Worm (Caenorhabditis elegans): ENCODE results near the gene B0035.13.

ce11 chrIV:11304970-11305369, 1.6 kb downstream of the B0035.13 start:
- TF ChIP-seq T22C8.4 (GFP tag; IDR thresholded peaks at IDR 0.05): no peak
- TF ChIP-seq med-1 (GFP tag; optimal IDR thresholded peaks at IDR 0.05; ENCODE audit: insufficient read depth): no peak
- no peak for TF ChIP-seq flt-1 (GFP tag; IDR thresholded peaks at IDR 0.05)
- no peak for TF ChIP-seq cog-1 (tag; optimal IDR thresholded peaks at IDR 0.05)
- no peak for TF ChIP-seq ref-1 (GFP tag; conservative IDR thresholded peaks at IDR 0.05)
